Worm (Caenorhabditis elegans): ENCODE measurements around the gene F28A10.4.

ce11 chrII:799700-800099 lies 44.4 kb upstream of the F28A10.4 start, which contains the start of gene F46F5.14:
- TF ChIP-seq nhr-76 (tag; optimal IDR thresholded peaks at IDR 0.05) (no peak), lin-15B (tag; optimal IDR thresholded peaks at IDR 0.05) (no peak), unc-62 (GFP tag; optimal IDR thresholded peaks at IDR 0.05) (no peak), fos-1 (tag; optimal IDR thresholded peaks at IDR 0.05) (no peak), nhr-28 (tag; optimal IDR thresholded peaks at IDR 0.05) (no peak), efl-1 (optimal IDR thresholded peaks at IDR 0.05) (no peak), efl-1 (GFP tag; optimal IDR thresholded peaks at IDR 0.05 in 1 of 2) (no peak), unc-130 (tag; optimal IDR thresholded peaks at IDR 0.05) (no peak), zag-1 (tag; optimal IDR thresholded peaks at IDR 0.05) (no peak), ama-1 (optimal IDR thresholded peaks at IDR 0.05) (no peak), jun-1 (tag; optimal IDR thresholded peaks at IDR 0.05) (no peak), nhr-11 (tag; optimal IDR thresholded peaks at IDR 0.05) (no peak), isw-1 (GFP tag; IDR thresholded peaks at IDR 0.05) (no peak)

Data from whole organism, L1 larva.